Fruit fly (Drosophila melanogaster): ENCODE data around the gene CG9922.

Gene CG9922

DNA sequence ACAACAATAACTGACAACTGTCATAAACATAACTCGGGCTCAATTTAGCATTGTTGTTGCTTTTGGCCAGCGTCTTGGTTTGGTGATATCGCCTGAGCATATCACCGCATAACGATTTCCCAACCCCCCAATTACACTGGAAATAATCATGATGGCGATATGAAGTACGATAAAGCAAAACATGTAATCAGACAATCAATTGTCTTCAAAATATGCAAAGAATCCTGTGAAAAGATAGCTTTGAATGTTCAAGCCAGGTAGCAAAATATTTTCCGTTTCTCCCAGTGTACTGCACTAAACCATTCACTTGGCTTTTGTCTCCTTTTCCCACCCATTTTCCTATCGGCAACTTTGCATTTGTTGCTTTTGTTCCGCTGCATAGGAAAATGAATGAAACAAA, 36.7 kb downstream of the CG9922 start (continued):
- no peak for TF ChIP-seq gsb (GFP tag; IDR thresholded peaks at IDR 0.05)
- 0 out of 3 replicates have a peak, but pooled peaks have one; percentile 39 for TF ChIP-seq otp (GFP tag; IDR thresholded peaks at IDR 0.05)
- no peak for TF ChIP-seq ro (GFP tag; IDR thresholded peaks at IDR 0.05)
- no peak for TF ChIP-seq crp (GFP tag; optimal IDR thresholded peaks at IDR 0.05)
- peak; percentile 74 for TF ChIP-seq CG10654 (GFP tag; optimal IDR thresholded peaks at IDR 0.05)
- TF ChIP-seq cwo (GFP tag; optimal IDR thresholded peaks at IDR 0.05), result peak; percentile 41
- no peak for TF ChIP-seq CG11398 (GFP tag; optimal IDR thresholded peaks at IDR 0.05)
- TF ChIP-seq CG6813 (GFP tag; optimal IDR thresholded peaks at IDR 0.05), result peak; percentile 64
- TF ChIP-seq CG8924 (tag; optimal IDR thresholded peaks at IDR 0.05), result peak; percentile 26
- TF ChIP-seq Hand (GFP tag; optimal IDR thresholded peaks at IDR 0.05), result no peak
- peak; percentile 87 for TF ChIP-seq tin (GFP tag; optimal IDR thresholded peaks at IDR 0.05)
- peak; percentile 33 for TF ChIP-seq CG15011 (GFP tag; optimal IDR thresholded peaks at IDR 0.05)
- TF ChIP-seq Meics (GFP tag; optimal IDR thresholded peaks at IDR 0.05), result peak; percentile 29
- TF ChIP-seq Elba2 (GFP tag; optimal IDR thresholded peaks at IDR 0.05), result no peak
- peak; percentile 76 for TF ChIP-seq ttk (GFP tag; IDR thresholded peaks at IDR 0.05)
- peak; percentile 4 for TF ChIP-seq Deaf1 (tag; optimal IDR thresholded peaks at IDR 0.05)
- TF ChIP-seq CG5180 (GFP tag; optimal IDR thresholded peaks at IDR 0.05), result peak; percentile 72
- TF ChIP-seq eve (GFP tag; optimal IDR thresholded peaks at IDR 0.05), result peak in 1 of 2 experiments; percentile 89
- TF ChIP-seq kah (GFP tag; optimal IDR thresholded peaks at IDR 0.05), result peak; percentile 77
- no peak for TF ChIP-seq CG33213 (GFP tag; optimal IDR thresholded peaks at IDR 0.05)
- TF ChIP-seq org-1 (GFP tag; optimal IDR thresholded peaks at IDR 0.05), result peak; percentile 27
- TF ChIP-seq CG10979 (tag; optimal IDR thresholded peaks at IDR 0.05), result peak; percentile 71
- peak; percentile 2 for TF ChIP-seq exex (tag; optimal IDR thresholded peaks at IDR 0.05)
- 0 out of 3 replicates have a peak, but pooled peaks have one; percentile 31 for TF ChIP-seq CG14050 (GFP tag; IDR thresholded peaks at IDR 0.05)
- peak; percentile 41; the same call in 1 of the 2 replicates for TF ChIP-seq onecut (GFP tag; IDR thresholded peaks at IDR 0.05)
- no peak for TF ChIP-seq D (optimal IDR thresholded peaks at IDR 0.05)
- TF ChIP-seq D (GFP tag; optimal IDR thresholded peaks at IDR 0.05), result peak; percentile 72
- TF ChIP-seq CG42726 (GFP tag; IDR thresholded peaks at IDR 0.05; ENCODE audit: partially characterized antibody), result no peak
- TF ChIP-seq CG7372 (GFP tag; IDR thresholded peaks at IDR 0.05), result 0 out of 2 replicates have a peak, but pooled peaks have one; percentile 20
- TF ChIP-seq CG1647 (GFP tag; optimal IDR thresholded peaks at IDR 0.05), result peak; percentile 31
- TF ChIP-seq ara (GFP tag; IDR thresholded peaks at IDR 0.05), result peak; percentile 72; the same call in 1 of the 2 replicates
- peak; percentile 73 for TF ChIP-seq Ptx1 (GFP tag; IDR thresholded peaks at IDR 0.05)
- no peak for TF ChIP-seq Bgb (GFP tag; IDR thresholded peaks at IDR 0.05; ENCODE audit: partially characterized antibody)
- TF ChIP-seq CG2712 (tag; optimal IDR thresholded peaks at IDR 0.05), result peak; percentile 55
- TF ChIP-seq Fer1 (GFP tag; optimal IDR thresholded peaks at IDR 0.05), result peak; percentile 61
- peak; percentile 69 for TF ChIP-seq CG1792 (GFP tag; optimal IDR thresholded peaks at IDR 0.05)
- TF ChIP-seq CG3407 (GFP tag; optimal IDR thresholded peaks at IDR 0.05), result peak; percentile 10
- peak in 1 of 2 experiments; percentile 65 for TF ChIP-seq Pdp1 (GFP tag; optimal IDR thresholded peaks at IDR 0.05)
- TF ChIP-seq Neu2 (GFP tag; optimal IDR thresholded peaks at IDR 0.05; ENCODE audit: borderline replicate concordance), result no peak
- TF ChIP-seq H15 (GFP tag; IDR thresholded peaks at IDR 0.05), result peak; percentile 74; the same call in 2 of the 3 replicates
- peak; percentile 71; the same call in 1 of the 3 replicates for TF ChIP-seq CG2199 (GFP tag; IDR thresholded peaks at IDR 0.05)
- TF ChIP-seq tgo (GFP tag; IDR thresholded peaks at IDR 0.05), result peak; percentile 54
- peak; percentile 80; the same call in 1 of the 2 replicates for TF ChIP-seq chm (GFP tag; IDR thresholded peaks at IDR 0.05)
- TF ChIP-seq Rx (GFP tag; IDR thresholded peaks at IDR 0.05), result peak; percentile 62
- peak; percentile 5 for TF ChIP-seq emc (GFP tag; optimal IDR thresholded peaks at IDR 0.05)
- peak; percentile 69 for TF ChIP-seq CG14441 (GFP tag; IDR thresholded peaks at IDR 0.05)
- peak; percentile 52 for TF ChIP-seq CG14710 (tag; optimal IDR thresholded peaks at IDR 0.05)
- 0 out of 2 replicates have a peak, but pooled peaks have one; percentile 15 for TF ChIP-seq CG17328 (GFP tag; IDR thresholded peaks at IDR 0.05)
- peak; percentile 63 for TF ChIP-seq Nf-YA (GFP tag; IDR thresholded peaks at IDR 0.05)
- TF ChIP-seq Awh (GFP tag; IDR thresholded peaks at IDR 0.05), result peak; percentile 52
- peak; percentile 81 for TF ChIP-seq Ets65A (GFP tag)
